Worm (Caenorhabditis elegans) whole organism, L1 larva: ENCODE data around the gene taap-1.

ENCODE experiments used
- C16A3.4 ChIP-seq: fragments of 150-350 bp; optimal IDR thresholded peaks from 2 replicates; lab custom pipeline; 2014; ENCODE audit warnings: missing biosample characterization, missing genetic modification characterization
- Y116A8C.19 ChIP-seq: sonication (generic microtip); optimal IDR thresholded peaks from 2 replicates; lab custom pipeline; 2016; ENCODE audit warnings: missing compliant biosample characterization, missing genetic modification characterization, borderline replicate concordance
- alr-1 ChIP-seq: fragments of 200-800 bp; sonication (Bioruptor generic); optimal IDR thresholded peaks from 2 replicates; lab custom pipeline; 2018; ENCODE audit warnings: borderline replicate concordance, mild to moderate bottlenecking, missing genetic modification characterization, missing compliant biosample characterization
- ama-1 ChIP-seq: fragments of 150-350 bp; optimal IDR thresholded peaks from 2 replicates; lab custom pipeline; 2014
- blmp-1 ChIP-seq: fragments of 150-350 bp; optimal IDR thresholded peaks from 2 replicates; lab custom pipeline; 2014; ENCODE audit warnings: missing biosample characterization, missing genetic modification characterization
- ceh-82 ChIP-seq, 3 experiments: fragments of 150-350 bp in 1 of 3; sonication (generic microtip) in 2 of 3; optimal IDR thresholded peaks; 2 replicates each; lab custom pipeline; 2014 to 2017; ENCODE audit warnings: missing biosample characterization in 3 of 3, missing genetic modification characterization in 3 of 3
- ceh-88 ChIP-seq: fragments of 200-800 bp; sonication (Bioruptor generic); IDR thresholded peaks from 2 replicates; pipeline ENCODE4 v1.3.6; 2022; ENCODE audit warnings: missing genetic modification characterization, missing compliant biosample characterization
- ces-1 ChIP-seq: fragments of 150-350 bp; optimal IDR thresholded peaks from 2 replicates; lab custom pipeline; 2014; ENCODE audit warnings: missing biosample characterization, missing genetic modification reagents, missing genetic modification characterization
- dpl-1 ChIP-seq, 3 experiments: fragments of 150-350 bp in 2 of 3; sonication (generic microtip) in 1 of 3; optimal IDR thresholded peaks; 2 replicates each; lab custom pipeline; 2014 to 2017; ENCODE audit warnings: missing biosample characterization in 3 of 3, missing genetic modification characterization in 3 of 3, missing genetic modification reagents in 3 of 3
- efl-1 ChIP-seq, 4 experiments: fragments of 150-350 bp; optimal IDR thresholded peaks in 3 of 4; peaks in 1 of 4; 1 replicate in 1 of 4; 2 replicates in 3 of 4; lab custom pipeline; 2014; ENCODE audit warnings: missing biosample characterization in 2 of 4, missing genetic modification characterization in 2 of 4, missing genetic modification reagents in 2 of 4
- efl-3 ChIP-seq: fragments of 200-800 bp; sonication (Bioruptor generic); optimal IDR thresholded peaks from 2 replicates; lab custom pipeline; 2018; ENCODE audit warnings: mild to moderate bottlenecking, missing genetic modification characterization, missing compliant biosample characterization
- egl-13 ChIP-seq: sonication (generic microtip); optimal IDR thresholded peaks from 2 replicates; lab custom pipeline; 2016; ENCODE audit warnings: missing genotype, missing genetic modification reagents, missing genetic modification characterization, missing compliant biosample characterization
- egl-27 ChIP-seq, 2 experiments: fragments of 150-350 bp in 1 of 2; sonication (generic microtip); optimal IDR thresholded peaks; 3 replicates each; lab custom pipeline; 2017 to 2018; ENCODE audit warnings: missing biosample characterization in 2 of 2, missing genetic modification characterization in 2 of 2, missing genetic modification reagents in 2 of 2
- elt-2 ChIP-seq: sonication (generic microtip); optimal IDR thresholded peaks from 2 replicates; lab custom pipeline; 2016; ENCODE audit warnings: missing genetic modification characterization, mild to moderate bottlenecking, inconsistent platforms, missing compliant biosample characterization, missing genetic modification reagents
- fos-1 ChIP-seq: fragments of 150-350 bp; optimal IDR thresholded peaks from 2 replicates; lab custom pipeline; 2014; ENCODE audit warnings: missing biosample characterization, missing genetic modification characterization
- grh-1 ChIP-seq: fragments of 200-800 bp; sonication (Bioruptor generic); IDR thresholded peaks from 2 replicates; pipeline ENCODE4 v1.3.6; 2022; ENCODE audit warnings: missing genetic modification reagents, missing genetic modification characterization, missing compliant biosample characterization
- irx-1 ChIP-seq: sonication (generic microtip); optimal IDR thresholded peaks from 2 replicates; lab custom pipeline; 2016; ENCODE audit warnings: missing genetic modification characterization, missing compliant biosample characterization
- jun-1 ChIP-seq: fragments of 150-350 bp; optimal IDR thresholded peaks from 2 replicates; lab custom pipeline; 2014; ENCODE audit warnings: missing biosample characterization, missing genetic modification reagents, missing genetic modification characterization
- lin-13 ChIP-seq: fragments of 150-350 bp; optimal IDR thresholded peaks from 2 replicates; lab custom pipeline; 2014; ENCODE audit warnings: missing biosample characterization, missing genetic modification reagents, missing genetic modification characterization
- lin-14 ChIP-seq: fragments of 200-800 bp; sonication (Bioruptor generic); optimal IDR thresholded peaks from 2 replicates; lab custom pipeline; 2018; ENCODE audit warnings: mild to moderate bottlenecking, missing genetic modification characterization, moderate library complexity, missing compliant biosample characterization
- lin-35 ChIP-seq, 2 experiments: fragments of 150-350 bp; optimal IDR thresholded peaks; 2 replicates each; lab custom pipeline; 2014; ENCODE audit warnings: missing biosample characterization in 2 of 2, missing genetic modification characterization in 2 of 2, missing genetic modification reagents in 2 of 2
- lir-3 ChIP-seq: sonication (generic microtip); optimal IDR thresholded peaks from 2 replicates; lab custom pipeline; 2016; ENCODE audit warnings: mild to moderate bottlenecking, missing genetic modification characterization, moderate library complexity, missing compliant biosample characterization; ENCODE audit not compliant: poor library complexity
- lsy-2 ChIP-seq, 2 experiments: fragments of 150-350 bp; optimal IDR thresholded peaks; 2 replicates each; lab custom pipeline; 2014; ENCODE audit warnings: missing biosample characterization in 2 of 2, missing genetic modification characterization in 2 of 2
- mep-1 ChIP-seq: fragments of 150-350 bp; optimal IDR thresholded peaks from 2 replicates; lab custom pipeline; 2014; ENCODE audit warnings: missing biosample characterization, missing genetic modification characterization
- nhr-19 ChIP-seq: fragments of 200-800 bp; sonication (Bioruptor generic); conservative IDR thresholded peaks from 2 replicates; pipeline ENCODE4 v1.3.6; 2022; ENCODE audit warnings: missing genetic modification characterization, missing compliant biosample characterization
- nhr-20 ChIP-seq: sonication (generic microtip); optimal IDR thresholded peaks from 2 replicates; lab custom pipeline; 2016; ENCODE audit warnings: mild to moderate bottlenecking, missing genetic modification characterization, missing compliant biosample characterization
- nhr-237 ChIP-seq: fragments of 150-350 bp; optimal IDR thresholded peaks from 2 replicates; lab custom pipeline; 2014; ENCODE audit warnings: missing biosample characterization, missing genetic modification characterization
- nhr-47 ChIP-seq: sonication (generic microtip); optimal IDR thresholded peaks from 2 replicates; lab custom pipeline; 2016; ENCODE audit warnings: mild to moderate bottlenecking, missing genetic modification characterization, moderate library complexity, missing compliant biosample characterization
- nhr-71 ChIP-seq: sonication (generic microtip); optimal IDR thresholded peaks from 2 replicates; lab custom pipeline; 2016; ENCODE audit warnings: mild to moderate bottlenecking, missing genetic modification characterization, moderate library complexity, missing compliant biosample characterization
- nhr-77 ChIP-seq: fragments of 150-350 bp; optimal IDR thresholded peaks from 2 replicates; lab custom pipeline; 2014; ENCODE audit warnings: missing biosample characterization, missing genetic modification characterization
- nhr-84 ChIP-seq: sonication (generic microtip); optimal IDR thresholded peaks from 2 replicates; lab custom pipeline; 2017; ENCODE audit warnings: missing biosample characterization, missing genetic modification characterization
- nhr-85 ChIP-seq: sonication (generic microtip); peaks from one replicate; lab custom pipeline; 2016; ENCODE audit warnings: missing genetic modification characterization, inconsistent platforms, missing compliant biosample characterization
- nhr-90 ChIP-seq: sonication (generic microtip); optimal IDR thresholded peaks from 2 replicates; lab custom pipeline; 2016; ENCODE audit warnings: mild to moderate bottlenecking, missing genetic modification characterization, missing compliant biosample characterization; ENCODE audit not compliant: poor library complexity
- pax-3 ChIP-seq: fragments of 200-800 bp; sonication (Bioruptor generic); optimal IDR thresholded peaks from 2 replicates; lab custom pipeline; 2018; ENCODE audit warnings: mild to moderate bottlenecking, missing genetic modification characterization, moderate library complexity, missing compliant biosample characterization
- rnt-1 ChIP-seq: sonication (generic microtip); optimal IDR thresholded peaks from 2 replicates; lab custom pipeline; 2016; ENCODE audit warnings: mild to moderate bottlenecking, missing genetic modification characterization, moderate library complexity, missing compliant biosample characterization
- skn-1 ChIP-seq: fragments of 150-350 bp; optimal IDR thresholded peaks from 2 replicates; lab custom pipeline; 2014; ENCODE audit warnings: missing biosample characterization, missing genetic modification characterization
- snu-23 ChIP-seq: sonication (generic microtip); optimal IDR thresholded peaks from 2 replicates; lab custom pipeline; 2016; ENCODE audit warnings: missing genetic modification characterization, missing compliant biosample characterization
- sox-4 ChIP-seq: sonication (generic microtip); optimal IDR thresholded peaks from 2 replicates; lab custom pipeline; 2016; ENCODE audit warnings: missing genetic modification characterization, missing compliant biosample characterization
- swsn-7 ChIP-seq: sonication (generic microtip); optimal IDR thresholded peaks from 2 replicates; lab custom pipeline; 2016; ENCODE audit warnings: missing genetic modification characterization, missing compliant biosample characterization
- tbx-2 ChIP-seq: sonication (generic microtip); optimal IDR thresholded peaks from 2 replicates; lab custom pipeline; 2016; ENCODE audit warnings: missing genetic modification characterization, missing compliant biosample characterization
- unc-62 ChIP-seq: fragments of 150-350 bp; optimal IDR thresholded peaks from 2 replicates; lab custom pipeline; 2014; ENCODE audit warnings: missing biosample characterization, missing genetic modification reagents, missing genetic modification characterization
- unc-86 ChIP-seq: sonication (generic microtip); optimal IDR thresholded peaks from 2 replicates; lab custom pipeline; 2016; ENCODE audit warnings: missing genetic modification characterization, missing compliant biosample characterization
- vab-15 ChIP-seq: sonication (generic microtip); optimal IDR thresholded peaks from 2 replicates; lab custom pipeline; 2017; ENCODE audit warnings: missing genotype, mild to moderate bottlenecking, missing genetic modification characterization, missing compliant biosample characterization
- ztf-11 ChIP-seq, 2 experiments: sonication (generic microtip); optimal IDR thresholded peaks; 2 replicates each; lab custom pipeline; 2016 to 2017; ENCODE audit warnings: missing genetic modification characterization in 2 of 2, missing biosample characterization in 1 of 2, missing compliant biosample characterization in 1 of 2
- ztf-4 ChIP-seq: fragments of 150-350 bp; optimal IDR thresholded peaks from 2 replicates; lab custom pipeline; 2014; ENCODE audit warnings: missing biosample characterization, missing genetic modification characterization

Gene taap-1

DNA sequence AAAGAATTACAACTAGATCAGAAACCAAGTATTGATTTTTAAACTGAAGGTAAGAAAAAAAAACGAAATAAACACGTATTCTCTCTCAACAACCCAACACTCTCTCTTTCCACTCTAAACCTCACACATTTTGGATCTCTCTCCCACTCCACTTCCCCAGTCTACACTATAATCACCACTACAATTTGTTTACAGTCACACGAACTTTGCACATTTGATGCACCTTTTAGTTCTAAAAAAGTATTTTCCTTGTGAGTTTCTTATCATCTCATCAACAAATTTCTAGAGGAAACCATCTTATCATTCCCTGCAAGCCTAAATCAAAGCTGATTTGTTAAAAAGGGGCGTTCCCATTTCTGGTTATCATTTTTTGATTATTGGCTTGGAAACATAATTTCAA lies 875 bp upstream of the taap-1 start:
- TF ChIP-seq dpl-1 (GFP tag; optimal IDR thresholded peaks at IDR 0.05; lab: Kevin White, UChicago) (peak in 1 of 3 experiments; percentile 3), nhr-85 (peak; percentile 50), tbx-2 (no peak), ztf-4 (tag; lab: Kevin White, UChicago) (peak; percentile 16), nhr-90 (tag; lab: Kevin White, UChicago) (peak; percentile 19), ztf-11 (tag; optimal IDR thresholded peaks at IDR 0.05; lab: Kevin White, UChicago) (no peak), nhr-84 (tag; lab: Kevin White, UChicago) (no peak), lin-35 (GFP tag; optimal IDR thresholded peaks at IDR 0.05; lab: Kevin White, UChicago) (peak in 1 of 2 experiments; percentile 46), C16A3.4 (tag; lab: Kevin White, UChicago) (peak; percentile 19), snu-23 (GFP tag; lab: Kevin White, UChicago) (peak; percentile 59), efl-3 (GFP tag; lab: Kevin White, UChicago) (no peak), Y116A8C.19 (no peak), lsy-2 (tag; optimal IDR thresholded peaks at IDR 0.05; lab: Kevin White, UChicago) (peak in 1 of 2 experiments; percentile 31), nhr-20 (peak; percentile 67), jun-1 (tag; lab: Kevin White, UChicago) (peak; percentile 53), nhr-77 (tag; lab: Kevin White, UChicago) (no peak), skn-1 (tag; lab: Kevin White, UChicago) (no peak), nhr-71 (tag; lab: Kevin White, UChicago) (peak; percentile 38), mep-1 (no peak), ceh-88 (GFP tag; lab: Robert Waterston, UW) (no peak), blmp-1 (tag; lab: Kevin White, UChicago) (peak; percentile 31), grh-1 (GFP tag; lab: Robert Waterston, UW) (no peak), lin-14 (GFP tag; lab: Kevin White, UChicago) (peak; percentile 40), elt-2 (peak; percentile 90)

DNA sequence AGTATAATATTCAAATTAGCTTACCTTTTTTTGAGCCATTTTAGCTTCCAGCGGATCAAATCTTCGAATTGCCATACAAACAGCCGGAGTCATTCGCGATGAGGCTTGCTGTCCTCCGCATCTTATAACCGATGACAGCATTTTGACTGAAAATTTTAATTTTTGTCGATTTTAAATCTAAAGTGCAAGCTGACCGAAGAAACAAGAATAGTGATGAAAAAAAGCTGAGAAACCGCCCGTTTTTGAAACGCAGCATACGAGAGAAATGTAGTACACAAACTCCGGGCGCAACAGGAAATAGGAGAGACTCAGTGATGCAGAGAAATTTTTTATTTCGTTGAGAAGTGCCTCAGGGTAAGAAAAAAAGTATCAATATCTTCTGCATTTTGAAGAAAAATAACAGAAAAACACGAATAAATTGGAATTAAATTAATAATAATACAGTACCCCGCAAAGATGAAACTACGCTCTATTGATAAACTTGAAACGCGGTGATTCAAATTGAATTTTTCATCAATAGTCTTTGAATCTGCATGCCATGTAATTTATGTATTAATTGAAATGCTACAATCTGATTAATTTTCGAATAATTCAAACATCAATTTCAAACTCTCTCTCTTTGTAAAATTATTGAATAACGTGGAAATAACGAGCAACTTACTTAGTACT lies 413 bp downstream of the taap-1 start:
- TF ChIP-seq lir-3 (tag; lab: Kevin White, UChicago) (no peak), fos-1 (tag; lab: Kevin White, UChicago) (no peak), jun-1 (tag; lab: Kevin White, UChicago) (no peak), ceh-82 (tag; optimal IDR thresholded peaks at IDR 0.05; lab: Kevin White, UChicago) (peak in 1 of 3 experiments; percentile 34), efl-1 (optimal IDR thresholded peaks at IDR 0.05; lab: Kevin White, UChicago) (peak; percentile 33 to 51), efl-1 (GFP tag; optimal IDR thresholded peaks at IDR 0.05 in 1 of 2; lab: Kevin White, UChicago) (peak; percentile 68 to 93), egl-13 (tag; lab: Kevin White, UChicago) (peak; percentile 34), lin-35 (GFP tag; optimal IDR thresholded peaks at IDR 0.05; lab: Kevin White, UChicago) (peak; percentile 28 to 74), irx-1 (no peak), nhr-71 (tag; lab: Kevin White, UChicago) (peak; percentile 48), unc-86 (peak; percentile 6), ces-1 (GFP tag; lab: Kevin White, UChicago) (no peak), nhr-85 (peak; percentile 66), rnt-1 (tag; lab: Kevin White, UChicago) (peak; percentile 41), nhr-47 (peak; percentile 2), lin-13 (no peak), egl-27 (tag; optimal IDR thresholded peaks at IDR 0.05; lab: Kevin White, UChicago) (no peak), alr-1 (tag; lab: Kevin White, UChicago) (no peak), lsy-2 (tag; optimal IDR thresholded peaks at IDR 0.05; lab: Kevin White, UChicago) (peak; percentile 56 to 93), swsn-7 (peak; percentile 13), nhr-237 (tag; lab: Kevin White, UChicago) (peak; percentile 40), unc-62 (no peak), dpl-1 (GFP tag; optimal IDR thresholded peaks at IDR 0.05; lab: Kevin White, UChicago) (peak; percentile 45 to 75 (median 56)), ama-1 (lab: Kevin White, UChicago) (no peak), nhr-19 (GFP tag; lab: Robert Waterston, UW) (peak; percentile 33), vab-15 (tag; lab: Kevin White, UChicago) (no peak), lin-14 (GFP tag; lab: Kevin White, UChicago) (peak; percentile 69), pax-3 (tag; lab: Kevin White, UChicago) (no peak), sox-4 (tag; lab: Kevin White, UChicago) (no peak)
